Worm (Caenorhabditis elegans) whole organism, young adult: ENCODE data around the gene srh-21.

Experiments
- B0261.1 ChIP-seq: sonication (generic microtip); optimal IDR thresholded peaks from 2 replicates; lab custom pipeline; 2016; ENCODE audit warnings: mild to moderate bottlenecking, missing genetic modification characterization, moderate library complexity, missing compliant biosample characterization
- F57A8.1 ChIP-seq: fragments of 200-800 bp; sonication (Bioruptor generic); optimal IDR thresholded peaks from 2 replicates; lab custom pipeline; 2018; ENCODE audit warnings: mild to moderate bottlenecking, missing genetic modification characterization, moderate library complexity, missing compliant biosample characterization
- Y53F4B.3 ChIP-seq: fragments of 200-800 bp; sonication (Bioruptor generic); IDR thresholded peaks from 2 replicates; pipeline ENCODE4 v1.3.6; 2022; ENCODE audit warnings: missing genetic modification reagents, missing genetic modification characterization, missing compliant biosample characterization
- ama-1 ChIP-seq, 3 experiments: fragments of 150-350 bp in 1 of 3; sonication (generic microtip) in 2 of 3; optimal IDR thresholded peaks; 2 replicates each; lab custom pipeline; 2014 to 2018; ENCODE audit warnings: missing biosample characterization in 2 of 3, missing genetic modification characterization in 2 of 3, missing genetic modification reagents in 2 of 3
- cebp-2 ChIP-seq: fragments of 200-800 bp; sonication (Bioruptor generic); IDR thresholded peaks from 2 replicates; pipeline ENCODE4 v1.3.6; 2022; ENCODE audit warnings: missing genetic modification characterization, missing compliant biosample characterization
- ceh-27 ChIP-seq: fragments of 200-800 bp; sonication (Bioruptor generic); optimal IDR thresholded peaks from 2 replicates; lab custom pipeline; 2018; ENCODE audit warnings: mild to moderate bottlenecking, missing genetic modification characterization, moderate library complexity, missing compliant biosample characterization
- dpff-1 ChIP-seq: sonication (generic microtip); optimal IDR thresholded peaks from 2 replicates; lab custom pipeline; 2017; ENCODE audit warnings: mild to moderate bottlenecking, missing genetic modification characterization, missing compliant biosample characterization
- gei-17 ChIP-seq: fragments of 200-800 bp; sonication (Bioruptor generic); optimal IDR thresholded peaks from 2 replicates; lab custom pipeline; 2018; ENCODE audit warnings: mild to moderate bottlenecking, missing genetic modification characterization, missing compliant biosample characterization
- him-1 ChIP-seq: sonication (generic microtip); optimal IDR thresholded peaks from 2 replicates; lab custom pipeline; 2016; ENCODE audit warnings: missing genotype, missing genetic modification reagents, missing genetic modification characterization, missing compliant biosample characterization
- nhr-80 ChIP-seq: sonication (generic microtip); optimal IDR thresholded peaks from 2 replicates; lab custom pipeline; 2016; ENCODE audit warnings: missing genetic modification characterization, missing compliant biosample characterization
- repo-1 ChIP-seq: sonication (generic microtip); optimal IDR thresholded peaks from 2 replicates; lab custom pipeline; 2017; ENCODE audit warnings: mild to moderate bottlenecking, missing genetic modification characterization, missing compliant biosample characterization
- rpc-1 ChIP-seq, 2 experiments: fragments of 150-350 bp in 1 of 2; sonication (generic microtip) in 1 of 2; optimal IDR thresholded peaks; 2 replicates each; lab custom pipeline; 2014 to 2018; ENCODE audit warnings: missing biosample characterization in 1 of 2, missing genetic modification characterization in 1 of 2, missing genetic modification reagents in 1 of 2, missing genotype in 1 of 2
- xnd-1 ChIP-seq: sonication (generic microtip); optimal IDR thresholded peaks from 2 replicates; lab custom pipeline; 2016; ENCODE audit warnings: missing genotype, missing genetic modification reagents, missing genetic modification characterization, missing compliant biosample characterization

DNA sequence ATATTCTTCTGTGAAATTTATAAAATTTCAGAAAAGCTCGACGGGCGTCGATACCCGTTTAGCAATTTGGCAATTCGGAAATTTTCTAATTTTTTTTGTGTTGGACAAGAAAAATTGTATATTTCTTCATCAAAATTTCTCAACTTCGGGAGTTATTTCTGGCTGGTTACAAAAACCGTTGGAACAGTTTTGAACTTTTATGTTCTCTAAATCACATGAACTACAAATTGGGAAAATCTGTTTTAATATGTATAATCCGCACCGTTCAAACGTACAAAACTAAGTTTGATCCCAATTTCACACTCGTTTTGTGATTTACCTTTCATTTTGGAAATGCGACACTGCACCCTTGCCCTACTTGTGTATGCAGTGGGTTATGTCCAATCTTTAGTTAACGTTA is 41.1 kb upstream of the srh-21 start, which contains the start of gene T19H12.3:
- TF ChIP-seq dpff-1 (no peak), cebp-2 (GFP tag; lab: Robert Waterston, UW) (no peak), repo-1 (tag; lab: Kevin White, UChicago) (no peak), B0261.1 (tag; lab: Kevin White, UChicago) (no peak), ama-1 (optimal IDR thresholded peaks at IDR 0.05; lab: Kevin White, UChicago) (no peak), ama-1 (GFP tag; optimal IDR thresholded peaks at IDR 0.05; lab: Kevin White, UChicago) (no peak), gei-17 (GFP tag; lab: Kevin White, UChicago) (no peak), him-1 (tag; lab: Kevin White, UChicago) (no peak), Y53F4B.3 (GFP tag; lab: Robert Waterston, UW) (no peak), ceh-27 (GFP tag; lab: Kevin White, UChicago) (no peak), F57A8.1 (GFP tag; lab: Kevin White, UChicago) (no peak), nhr-80 (no peak), xnd-1 (tag; lab: Kevin White, UChicago) (no peak), rpc-1 (optimal IDR thresholded peaks at IDR 0.05; lab: Kevin White, UChicago) (no peak), rpc-1 (tag; optimal IDR thresholded peaks at IDR 0.05; lab: Kevin White, UChicago) (no peak)
